Worm (Caenorhabditis elegans): Measurements from ENCODE around the gene Y52E8A.3.

The Y52E8A.3 gene

ce11 chrII:4320455-4320854 lies 13.7 kb upstream of the Y52E8A.3 start, which contains the start of gene Y52E8A.2:
TSS of gene Y52E8A.2 (plus strand) at chrII:4320836.
- no peak for TF ChIP-seq ztf-4 (tag; optimal IDR thresholded peaks at IDR 0.05)
- no peak for TF ChIP-seq snpc-4 (tag; optimal IDR thresholded peaks at IDR 0.05)
- no peak for TF ChIP-seq zag-1 (tag; optimal IDR thresholded peaks at IDR 0.05)
- TF ChIP-seq ama-1 (optimal IDR thresholded peaks at IDR 0.05), result no peak
- no peak for TF ChIP-seq fkh-2 (tag; optimal IDR thresholded peaks at IDR 0.05)
- TF ChIP-seq nhr-11 (tag; optimal IDR thresholded peaks at IDR 0.05), result no peak
- no peak for TF ChIP-seq nhr-77 (tag; optimal IDR thresholded peaks at IDR 0.05)
- TF ChIP-seq ztf-11 (tag; optimal IDR thresholded peaks at IDR 0.05), result no peak
- TF ChIP-seq aly-2 (tag; optimal IDR thresholded peaks at IDR 0.05), result no peak
- TF ChIP-seq hmg-11 (tag; optimal IDR thresholded peaks at IDR 0.05), result no peak
- TF ChIP-seq nhr-67 (tag; optimal IDR thresholded peaks at IDR 0.05), result no peak
- no peak for TF ChIP-seq ceh-28 (tag; optimal IDR thresholded peaks at IDR 0.05)
- TF ChIP-seq nhr-237 (tag; optimal IDR thresholded peaks at IDR 0.05), result no peak
- no peak for TF ChIP-seq pqm-1 (tag; optimal IDR thresholded peaks at IDR 0.05)
- TF ChIP-seq nfya-1 (tag; optimal IDR thresholded peaks at IDR 0.05; ENCODE audit: insufficient read depth), result no peak
- no peak for TF ChIP-seq tbx-2 (tag; optimal IDR thresholded peaks at IDR 0.05)
- no peak for TF ChIP-seq egl-27 (tag; optimal IDR thresholded peaks at IDR 0.05)
- no peak for TF ChIP-seq mml-1 (tag; optimal IDR thresholded peaks at IDR 0.05)
- no peak for TF ChIP-seq lin-15B (tag; optimal IDR thresholded peaks at IDR 0.05)
- TF ChIP-seq daf-12 (tag; optimal IDR thresholded peaks at IDR 0.05), result no peak

DNA sequence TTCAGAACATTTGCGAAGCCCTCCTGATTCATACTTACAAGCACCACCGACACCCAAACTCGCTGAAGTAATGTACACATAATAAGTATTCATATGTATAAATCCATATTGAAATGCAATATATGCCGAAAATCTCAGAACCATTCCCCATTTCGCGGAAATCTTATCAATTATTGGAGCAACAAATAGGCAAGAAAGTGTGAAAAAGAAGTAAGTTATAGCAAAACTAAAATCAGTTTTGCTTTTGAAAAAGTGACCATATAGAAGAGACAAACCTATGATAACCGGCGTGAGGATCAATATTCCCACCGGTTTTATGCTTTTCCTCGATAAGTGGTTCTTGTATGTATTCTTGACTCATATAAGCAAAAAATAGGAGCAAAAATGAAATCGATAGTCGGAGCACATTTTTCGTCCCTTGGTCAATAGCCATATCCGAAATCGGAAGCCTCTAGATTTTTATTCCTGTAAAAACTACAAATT lies 12.8 kb upstream of the Y52E8A.3 start, which contains the start of gene Y52E8A.6:
Gene Y52E8A.6, minus strand, starts transcription at position 433 of the 483 bp plus-strand sequence.
- TF ChIP-seq unc-62 (GFP tag; optimal IDR thresholded peaks at IDR 0.05), result no peak
- no peak for TF ChIP-seq mml-1 (tag; optimal IDR thresholded peaks at IDR 0.05)
- TF ChIP-seq elt-3 (tag; optimal IDR thresholded peaks at IDR 0.05), result no peak
- TF ChIP-seq sea-2 (GFP tag; optimal IDR thresholded peaks at IDR 0.05), result no peak

DNA sequence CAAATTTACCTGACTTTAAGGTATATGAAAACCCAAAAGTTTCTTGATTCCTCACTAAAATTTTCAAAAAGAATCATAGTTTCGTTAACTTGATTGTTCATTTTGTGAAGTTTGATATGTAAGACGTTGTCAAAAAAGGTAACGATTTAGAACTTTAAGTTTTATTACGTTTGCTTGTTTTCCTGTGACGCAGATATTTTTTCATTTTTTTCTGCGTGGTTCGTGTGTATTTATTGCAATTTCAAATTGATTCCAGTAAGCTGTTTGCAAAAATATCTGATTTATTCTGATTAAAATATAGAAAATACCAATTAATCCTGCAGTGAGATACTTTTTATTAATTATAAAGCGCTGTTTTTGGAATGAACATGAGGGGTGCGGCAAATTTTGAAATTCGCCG lies 9.2 kb upstream of the Y52E8A.3 start, which contains the start of gene srw-40:
Gene srw-40, minus strand, starts transcription at position 101 of the 400 bp plus-strand sequence.
- TF ChIP-seq nhr-12 (tag; optimal IDR thresholded peaks at IDR 0.05) (no peak), jun-1 (tag; optimal IDR thresholded peaks at IDR 0.05) (no peak), elt-2 (tag; optimal IDR thresholded peaks at IDR 0.05) (no peak), unc-62 (GFP tag; optimal IDR thresholded peaks at IDR 0.05) (no peak), ceh-9 (tag; optimal IDR thresholded peaks at IDR 0.05) (no peak), nhr-28 (tag; optimal IDR thresholded peaks at IDR 0.05) (no peak), nhr-67 (tag; optimal IDR thresholded peaks at IDR 0.05) (no peak), elt-1 (tag; optimal IDR thresholded peaks at IDR 0.05) (no peak), fkh-2 (tag; optimal IDR thresholded peaks at IDR 0.05) (no peak), ceh-28 (tag; optimal IDR thresholded peaks at IDR 0.05) (no peak), ama-1 (optimal IDR thresholded peaks at IDR 0.05) (no peak)

DNA sequence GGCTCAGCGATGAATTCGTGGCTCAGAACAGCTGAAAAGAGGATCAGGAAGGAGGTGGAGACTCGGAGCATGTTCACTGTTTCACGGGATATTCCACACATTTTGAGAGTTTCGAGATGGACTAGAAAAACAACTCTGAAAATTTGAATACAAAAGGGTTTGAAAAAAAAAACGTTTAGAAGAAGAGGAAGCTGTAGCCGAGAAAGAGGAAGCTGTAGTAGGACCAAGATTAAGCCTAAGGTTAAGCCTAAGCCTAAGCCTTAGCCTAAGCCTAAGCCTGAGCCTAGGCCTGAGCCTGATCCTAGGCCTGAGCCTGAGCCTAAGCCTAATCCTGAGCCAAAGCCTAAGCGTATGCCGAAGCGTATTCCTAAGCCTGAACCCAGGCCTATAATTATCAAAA lies 5.3 kb upstream of the Y52E8A.3 start, which contains the start of gene plep-1:
Gene plep-1, minus strand, starts transcription at position 101 of the 400 bp plus-strand sequence.
- TF ChIP-seq nhr-237 (tag; optimal IDR thresholded peaks at IDR 0.05), result no peak
- TF ChIP-seq nhr-67 (tag; optimal IDR thresholded peaks at IDR 0.05), result no peak
- TF ChIP-seq pqm-1 (tag; optimal IDR thresholded peaks at IDR 0.05), result no peak
- TF ChIP-seq jun-1 (tag; optimal IDR thresholded peaks at IDR 0.05), result no peak
- no peak for TF ChIP-seq lin-15B (tag; optimal IDR thresholded peaks at IDR 0.05)
- no peak for TF ChIP-seq ZK546.5 (tag; optimal IDR thresholded peaks at IDR 0.05)
- no peak for TF ChIP-seq ztf-4 (tag; optimal IDR thresholded peaks at IDR 0.05)

ce11 chrII:4301307-4301706 lies 5.5 kb downstream of the Y52E8A.3 start, which contains the start of gene gtf-2F1:
TSS of gene gtf-2F1 (plus strand) at chrII:4301607.
- no peak for TF ChIP-seq fkh-2 (tag; optimal IDR thresholded peaks at IDR 0.05)
- no peak for TF ChIP-seq egl-5 (tag; optimal IDR thresholded peaks at IDR 0.05)
- no peak for TF ChIP-seq fkh-10 (GFP tag; optimal IDR thresholded peaks at IDR 0.05)
- no peak for TF ChIP-seq elt-3 (tag; optimal IDR thresholded peaks at IDR 0.05)
- no peak for TF ChIP-seq pqm-1 (tag; optimal IDR thresholded peaks at IDR 0.05)
- no peak for TF ChIP-seq daf-12 (tag; optimal IDR thresholded peaks at IDR 0.05)
- no peak for TF ChIP-seq ceh-82 (tag; optimal IDR thresholded peaks at IDR 0.05)
- no peak for TF ChIP-seq nhr-11 (tag; optimal IDR thresholded peaks at IDR 0.05)
- no peak for TF ChIP-seq lin-15B (tag; optimal IDR thresholded peaks at IDR 0.05)
- TF ChIP-seq nhr-76 (tag; optimal IDR thresholded peaks at IDR 0.05), result no peak
- no peak for TF ChIP-seq ceh-28 (tag; optimal IDR thresholded peaks at IDR 0.05)

All from whole organism, L3 larva.